Worm (Caenorhabditis elegans) whole organism, young adult: ENCODE results near the gene C23G10.1.

Source experiments
- B0035.1 ChIP-seq: sonication (generic microtip); optimal IDR thresholded peaks from 2 replicates; lab custom pipeline; 2016; ENCODE audit warnings: missing genetic modification characterization, mild to moderate bottlenecking, missing compliant biosample characterization, missing genotype, missing genetic modification reagents
- dpff-1 ChIP-seq: sonication (generic microtip); optimal IDR thresholded peaks from 2 replicates; lab custom pipeline; 2017; ENCODE audit warnings: mild to moderate bottlenecking, missing genetic modification characterization, missing compliant biosample characterization
- ets-4 ChIP-seq: fragments of 200-800 bp; sonication (Bioruptor generic); optimal IDR thresholded peaks from 2 replicates; lab custom pipeline; 2018; ENCODE audit warnings: mild to moderate bottlenecking, missing genetic modification characterization, missing compliant biosample characterization
- hlh-12 ChIP-seq: sonication (generic microtip); optimal IDR thresholded peaks from 2 replicates; lab custom pipeline; 2016; ENCODE audit warnings: missing genetic modification characterization, missing compliant biosample characterization
- let-526 ChIP-seq: fragments of 200-800 bp; sonication (Bioruptor generic); IDR thresholded peaks from 2 replicates; pipeline ENCODE4 v1.3.6; 2022; ENCODE audit warnings: missing genetic modification reagents, missing genetic modification characterization, missing compliant biosample characterization
- lin-35 ChIP-seq, 3 experiments: fragments of 150-350 bp in 2 of 3; sonication (generic microtip) in 1 of 3; optimal IDR thresholded peaks; 2 replicates each; lab custom pipeline; 2014 to 2018; ENCODE audit warnings: missing biosample characterization in 3 of 3, missing genetic modification characterization in 3 of 3, missing genetic modification reagents in 3 of 3
- madf-10 ChIP-seq: sonication (generic microtip); optimal IDR thresholded peaks from 2 replicates; lab custom pipeline; 2016; ENCODE audit warnings: mild to moderate bottlenecking, missing genetic modification characterization, missing compliant biosample characterization
- mxl-1 ChIP-seq: sonication (generic microtip); optimal IDR thresholded peaks from 2 replicates; lab custom pipeline; 2016; ENCODE audit warnings: missing genetic modification characterization, missing compliant biosample characterization
- pbrm-1 ChIP-seq: fragments of 200-800 bp; sonication (Bioruptor generic); IDR thresholded peaks from 2 replicates; pipeline ENCODE4 v1.3.6; 2022; ENCODE audit warnings: missing genetic modification reagents, missing genetic modification characterization, missing compliant biosample characterization
- snpc-4 ChIP-seq, 5 experiments: fragments of 150-350 bp in 1 of 5; sonication (generic microtip) in 4 of 5; optimal IDR thresholded peaks; 2 replicates each; lab custom pipeline; 2014 to 2018; ENCODE audit warnings: missing genetic modification characterization in 5 of 5, missing biosample characterization in 3 of 5, antibody characterized with exemption in 2 of 5, mild to moderate bottlenecking in 2 of 5, missing compliant biosample characterization in 2 of 5, missing genotype in 2 of 5, moderate library complexity in 2 of 5, missing genetic modification reagents in 1 of 5
- tbp1 ChIP-seq: fragments of 200-800 bp; sonication (Bioruptor generic); optimal IDR thresholded peaks from 2 replicates; lab custom pipeline; 2018; ENCODE audit warnings: mild to moderate bottlenecking, missing genetic modification characterization, missing compliant biosample characterization

C23G10.1 gene

ce11 chrIII:6261985-6262384 lies 52.9 kb downstream of the C23G10.1 start, which contains the start of gene srg-4:
TSS of gene srg-4 (minus strand) at chrIII:6262085.
- no peak for TF ChIP-seq hlh-12
- no peak for TF ChIP-seq tbp1 (GFP tag; lab: Kevin White, UChicago)
- no peak for TF ChIP-seq snpc-4 (GFP tag; optimal IDR thresholded peaks at IDR 0.05; lab: Kevin White, UChicago)
- TF ChIP-seq snpc-4 (tag; optimal IDR thresholded peaks at IDR 0.05; lab: Kevin White, UChicago): no peak
- TF ChIP-seq let-526 (GFP tag; lab: Robert Waterston, UW): no peak
- no peak for TF ChIP-seq dpff-1 (tag; lab: Kevin White, UChicago)
- TF ChIP-seq lin-35 (GFP tag; optimal IDR thresholded peaks at IDR 0.05; lab: Kevin White, UChicago): no peak
- no peak for TF ChIP-seq mxl-1 (tag; lab: Kevin White, UChicago)
- TF ChIP-seq pbrm-1 (GFP tag; lab: Robert Waterston, UW): no peak
- no peak for TF ChIP-seq ets-4 (GFP tag; lab: Kevin White, UChicago)
- no peak for TF ChIP-seq B0035.1
- no peak for TF ChIP-seq madf-10 (tag; lab: Kevin White, UChicago)
- TF ChIP-seq, all 124 proteins: peak for 0
